Worm (Caenorhabditis elegans): ENCODE measurements around the gene gba-4.

- TF ChIP-seq scrt-1 (GFP tag; IDR thresholded peaks at IDR 0.05) (no peak), ama-1 (optimal IDR thresholded peaks at IDR 0.05) (no peak), hmbx-1 (tag; optimal IDR thresholded peaks at IDR 0.05) (no peak)
Measured at ce11 chrIV:5380140-5380539, 29.4 kb upstream of the gba-4 start.
